Fruit fly (Drosophila melanogaster): ENCODE results near the gene pan.

Gene pan

dm6 chr4:84868-85267 is 15.7 kb downstream of the pan start:
- TF ChIP-seq pad (GFP tag; optimal IDR thresholded peaks at IDR 0.05) = no peak
- TF ChIP-seq CG7101 (tag; optimal IDR thresholded peaks at IDR 0.05) = no peak
- no peak for TF ChIP-seq tj (GFP tag; optimal IDR thresholded peaks at IDR 0.05)
- TF ChIP-seq kay (GFP tag; ENCODE audit: borderline replicate concordance) = peak; percentile 78
- no peak for TF ChIP-seq bab1 (GFP tag; optimal IDR thresholded peaks at IDR 0.05)
- TF ChIP-seq ovo (GFP tag; optimal IDR thresholded peaks at IDR 0.05) = no peak
- TF ChIP-seq CG5204 (GFP tag; optimal IDR thresholded peaks at IDR 0.05) = no peak

dm6 chr4:87278-87677 is 18.2 kb downstream of the pan start:
- TF ChIP-seq cic (GFP tag; optimal IDR thresholded peaks at IDR 0.05) (no peak), CG11617 (GFP tag; optimal IDR thresholded peaks at IDR 0.05) (no peak), CG7045 (GFP tag; optimal IDR thresholded peaks at IDR 0.05) (no peak), Crg-1 (GFP tag; optimal IDR thresholded peaks at IDR 0.05) (no peak), Hr96 (GFP tag; optimal IDR thresholded peaks at IDR 0.05) (no peak), CG1620 (GFP tag; optimal IDR thresholded peaks at IDR 0.05) (no peak), Clk (GFP tag; optimal IDR thresholded peaks at IDR 0.05) (no peak), kay (GFP tag; ENCODE audit: borderline replicate concordance) (no peak), cnc (optimal IDR thresholded peaks at IDR 0.05) (no peak), pad (GFP tag; optimal IDR thresholded peaks at IDR 0.05) (no peak), bab1 (GFP tag; optimal IDR thresholded peaks at IDR 0.05) (no peak), CG12768 (GFP tag; optimal IDR thresholded peaks at IDR 0.05) (no peak), toe (GFP tag; optimal IDR thresholded peaks at IDR 0.05) (no peak)

dm6 chr4:89709-90108 is 20.6 kb downstream of the pan start:
- TF ChIP-seq CG12768 (GFP tag; optimal IDR thresholded peaks at IDR 0.05) = no peak
- TF ChIP-seq CG14711 (tag; optimal IDR thresholded peaks at IDR 0.05) = peak; percentile 7

dm6 chr4:92000-92399 is 22.9 kb downstream of the pan start:
- TF ChIP-seq Clk (GFP tag; optimal IDR thresholded peaks at IDR 0.05) = no peak
- no peak for TF ChIP-seq CG12768 (GFP tag; optimal IDR thresholded peaks at IDR 0.05)
- no peak for TF ChIP-seq CG14711 (tag; optimal IDR thresholded peaks at IDR 0.05)
- no peak for TF ChIP-seq CG33017 (tag; optimal IDR thresholded peaks at IDR 0.05)

- TF ChIP-seq bab1 (GFP tag; optimal IDR thresholded peaks at IDR 0.05) = no peak
- TF ChIP-seq kay (GFP tag; ENCODE audit: borderline replicate concordance) = peak; percentile 93
These were observed 33.0 kb downstream of the pan start for dm6 chr4:102155-102554.

dm6 chr4:128884-129457 is 59.8 kb downstream of the pan start:
- TF ChIP-seq CG7045 (GFP tag; optimal IDR thresholded peaks at IDR 0.05) = no peak
- peak; percentile 94 for TF ChIP-seq kay (GFP tag; ENCODE audit: borderline replicate concordance)
- TF ChIP-seq CG11617 (GFP tag; optimal IDR thresholded peaks at IDR 0.05) = no peak
- no peak for TF ChIP-seq Clk (GFP tag; optimal IDR thresholded peaks at IDR 0.05)
- TF ChIP-seq CG33017 (tag; optimal IDR thresholded peaks at IDR 0.05) = no peak
- no peak for TF ChIP-seq cic (GFP tag; optimal IDR thresholded peaks at IDR 0.05)
- no peak for TF ChIP-seq CG14711 (tag; optimal IDR thresholded peaks at IDR 0.05)

dm6 chr4:129644-130272 is 60.6 kb downstream of the pan start, which contains the start of gene Ank:
Ank (minus strand) TSS chr4:129849.
- TF ChIP-seq CG12768 (GFP tag; optimal IDR thresholded peaks at IDR 0.05) (peak; percentile 4), CG7101 (tag; optimal IDR thresholded peaks at IDR 0.05) (no peak), Crg-1 (GFP tag; optimal IDR thresholded peaks at IDR 0.05) (no peak), CG14711 (tag; optimal IDR thresholded peaks at IDR 0.05) (no peak), bab1 (GFP tag; optimal IDR thresholded peaks at IDR 0.05) (no peak), cic (GFP tag; optimal IDR thresholded peaks at IDR 0.05) (no peak), pad (GFP tag; optimal IDR thresholded peaks at IDR 0.05) (no peak), CG5204 (GFP tag; optimal IDR thresholded peaks at IDR 0.05) (peak; percentile 9), ovo (GFP tag; optimal IDR thresholded peaks at IDR 0.05) (no peak), Mnt (GFP tag; optimal IDR thresholded peaks at IDR 0.05) (no peak), cnc (optimal IDR thresholded peaks at IDR 0.05) (no peak), CG11617 (GFP tag; optimal IDR thresholded peaks at IDR 0.05) (no peak), kay (GFP tag; ENCODE audit: borderline replicate concordance) (peak; percentile 66), Hr96 (GFP tag; optimal IDR thresholded peaks at IDR 0.05) (no peak), CG1620 (GFP tag; optimal IDR thresholded peaks at IDR 0.05) (no peak), CG33017 (tag; optimal IDR thresholded peaks at IDR 0.05) (no peak), tj (GFP tag; optimal IDR thresholded peaks at IDR 0.05) (peak; percentile 24), Clk (GFP tag; optimal IDR thresholded peaks at IDR 0.05) (no peak), toe (GFP tag; optimal IDR thresholded peaks at IDR 0.05) (no peak), CG7045 (GFP tag; optimal IDR thresholded peaks at IDR 0.05) (no peak)

- TF ChIP-seq CG7101 (tag; optimal IDR thresholded peaks at IDR 0.05) (no peak), CG12768 (GFP tag; optimal IDR thresholded peaks at IDR 0.05) (no peak), pad (GFP tag; optimal IDR thresholded peaks at IDR 0.05) (no peak), Crg-1 (GFP tag; optimal IDR thresholded peaks at IDR 0.05) (no peak), CG11617 (GFP tag; optimal IDR thresholded peaks at IDR 0.05) (no peak), cnc (optimal IDR thresholded peaks at IDR 0.05) (no peak), Mnt (GFP tag; optimal IDR thresholded peaks at IDR 0.05) (no peak), bab1 (GFP tag; optimal IDR thresholded peaks at IDR 0.05) (no peak), toe (GFP tag; optimal IDR thresholded peaks at IDR 0.05) (no peak), tj (GFP tag; optimal IDR thresholded peaks at IDR 0.05) (no peak), CG14711 (tag; optimal IDR thresholded peaks at IDR 0.05) (no peak), CG7045 (GFP tag; optimal IDR thresholded peaks at IDR 0.05) (no peak), CG1620 (GFP tag; optimal IDR thresholded peaks at IDR 0.05) (no peak)
These were observed 61.4 kb downstream of the pan start for dm6 chr4:130558-130957.

All from whole organism, adult.